Fruit fly (Drosophila melanogaster): Measurements from ENCODE around the gene Prosalpha4.

Gene Prosalpha4

dm6 chrX:16318858-16319557, 42.9 kb downstream of the Prosalpha4 start (continued):
- TF ChIP-seq dsx (GFP tag; optimal IDR thresholded peaks at IDR 0.05; ENCODE audit: poor library complexity, severe bottlenecking), result peak; percentile 49
- peak; percentile 65 for TF ChIP-seq CG31627 (GFP tag; optimal IDR thresholded peaks at IDR 0.05)
- TF ChIP-seq Eip75B (GFP tag; optimal IDR thresholded peaks at IDR 0.05), result peak; percentile 78
- peak; percentile 74 for TF ChIP-seq Ets96B (tag; optimal IDR thresholded peaks at IDR 0.05)
- TF ChIP-seq CG11902 (GFP tag; optimal IDR thresholded peaks at IDR 0.05), result peak; percentile 51
- peak; percentile 57 for TF ChIP-seq fd59A (GFP tag; optimal IDR thresholded peaks at IDR 0.05)
- peak; percentile 78 for TF ChIP-seq CG8119 (GFP tag; IDR thresholded peaks at IDR 0.05)
- peak; percentile 72 for TF ChIP-seq svp (GFP tag)
- peak; percentile 79 for TF ChIP-seq Hr4 (GFP tag; optimal IDR thresholded peaks at IDR 0.05)
- peak; percentile 40 for TF ChIP-seq CG34406 (GFP tag; optimal IDR thresholded peaks at IDR 0.05)
- peak; percentile 95 for TF ChIP-seq Eip78C (GFP tag)
- peak; percentile 87 for TF ChIP-seq vri (GFP tag; optimal IDR thresholded peaks at IDR 0.05)
- peak; percentile 42 for TF ChIP-seq lz (GFP tag; optimal IDR thresholded peaks at IDR 0.05)
- peak; percentile 72 for TF ChIP-seq Lpt (GFP tag; optimal IDR thresholded peaks at IDR 0.05)
- peak; percentile 64 for TF ChIP-seq cyc (GFP tag; optimal IDR thresholded peaks at IDR 0.05)
- TF ChIP-seq topi (GFP tag; optimal IDR thresholded peaks at IDR 0.05), result peak; percentile 66
- TF ChIP-seq Met (GFP tag; optimal IDR thresholded peaks at IDR 0.05), result no peak
- peak; percentile 79 for TF ChIP-seq OdsH (GFP tag; optimal IDR thresholded peaks at IDR 0.05)
- TF ChIP-seq Hr39 (GFP tag; optimal IDR thresholded peaks at IDR 0.05), result peak; percentile 73
- peak; percentile 57 for TF ChIP-seq CG8319 (GFP tag; optimal IDR thresholded peaks at IDR 0.05)
- TF ChIP-seq Ets21C (GFP tag; optimal IDR thresholded peaks at IDR 0.05), result peak; percentile 50
- TF ChIP-seq CG10669 (GFP tag; optimal IDR thresholded peaks at IDR 0.05), result peak; percentile 82
- no peak for TF ChIP-seq Blimp-1 (GFP tag; optimal IDR thresholded peaks at IDR 0.05)
- peak; percentile 75 for TF ChIP-seq CG15336 (GFP tag; IDR thresholded peaks at IDR 0.05)
- peak; percentile 71 for TF ChIP-seq Sox14 (GFP tag; optimal IDR thresholded peaks at IDR 0.05)

DNA sequence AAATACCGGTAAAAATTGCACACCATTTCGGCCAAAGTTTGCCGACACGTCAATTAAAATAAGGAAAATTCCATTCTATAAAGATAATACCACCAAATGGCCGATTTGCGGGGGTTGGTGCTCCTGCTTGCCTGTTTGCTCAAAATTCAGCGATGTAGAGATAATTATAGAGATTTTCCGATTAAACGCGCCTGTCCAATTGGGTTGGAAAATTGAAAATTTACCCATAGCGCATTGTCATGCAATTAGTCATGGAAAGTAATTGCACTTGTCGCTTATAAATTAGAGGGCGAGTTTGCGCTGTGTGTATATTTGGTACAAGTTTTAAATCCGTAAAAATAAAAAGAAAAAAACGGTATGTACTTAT, 43.5 kb downstream of the Prosalpha4 start:
- TF ChIP-seq CG34406 (GFP tag; optimal IDR thresholded peaks at IDR 0.05) (no peak), CG1621 (tag; optimal IDR thresholded peaks at IDR 0.05) (no peak), Smox (GFP tag; optimal IDR thresholded peaks at IDR 0.05) (no peak)

DNA sequence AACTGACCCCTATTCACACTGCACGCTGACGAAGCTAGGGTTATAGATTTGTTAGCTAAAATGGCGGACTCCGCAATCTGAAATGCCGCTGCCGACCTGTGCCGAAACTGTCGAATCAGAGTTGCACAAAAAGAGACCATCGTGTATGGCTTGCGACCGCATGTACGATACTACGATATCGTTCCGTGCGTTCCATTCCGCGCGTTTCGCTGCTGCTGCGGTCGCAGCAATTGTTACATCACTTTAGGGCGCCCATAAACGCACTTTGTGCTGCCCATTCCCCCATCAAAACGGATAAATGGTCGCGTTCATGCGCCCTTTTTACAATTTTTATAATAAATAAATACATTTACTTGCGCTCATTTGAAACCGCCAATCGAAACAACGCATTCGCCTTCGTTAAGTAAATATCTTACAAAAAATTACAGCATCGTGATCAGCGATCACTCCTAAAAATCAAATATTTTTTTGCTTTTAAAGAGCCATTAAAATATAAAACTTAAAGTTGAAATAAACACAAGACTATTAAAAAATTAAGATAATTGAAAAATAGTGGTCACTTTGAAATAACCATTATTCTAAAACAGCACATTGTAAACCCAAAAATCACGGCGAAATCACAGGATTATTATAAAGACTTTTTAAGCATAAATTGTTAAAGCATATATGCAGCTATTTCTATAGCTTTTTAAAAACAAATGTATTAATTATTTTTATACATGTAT, 44.3 kb downstream of the Prosalpha4 start, which contains the start of gene Cyp1:
Cyp1 (minus strand) TSS at position 174 of the 725 bp plus-strand sequence.
- no peak for TF ChIP-seq Hr39 (GFP tag; optimal IDR thresholded peaks at IDR 0.05)
- peak; percentile 52 for TF ChIP-seq CG1621 (tag; optimal IDR thresholded peaks at IDR 0.05)
- TF ChIP-seq Sox14 (GFP tag; optimal IDR thresholded peaks at IDR 0.05), result peak; percentile 17
- peak; percentile 33 for TF ChIP-seq CG6808 (GFP tag; optimal IDR thresholded peaks at IDR 0.05)
- no peak for TF ChIP-seq esn (GFP tag; optimal IDR thresholded peaks at IDR 0.05)
- TF ChIP-seq CG10669 (GFP tag; optimal IDR thresholded peaks at IDR 0.05), result no peak
- TF ChIP-seq Eip75B (GFP tag; optimal IDR thresholded peaks at IDR 0.05), result no peak
- TF ChIP-seq CG31627 (GFP tag; optimal IDR thresholded peaks at IDR 0.05), result no peak
- TF ChIP-seq Ets21C (GFP tag; optimal IDR thresholded peaks at IDR 0.05), result no peak
- TF ChIP-seq Sox102F (GFP tag; optimal IDR thresholded peaks at IDR 0.05), result no peak
- no peak for TF ChIP-seq CG16779 (tag; optimal IDR thresholded peaks at IDR 0.05)
- peak; percentile 16 for TF ChIP-seq CG15336 (GFP tag; IDR thresholded peaks at IDR 0.05)
- peak; percentile 32 for TF ChIP-seq topi (GFP tag; optimal IDR thresholded peaks at IDR 0.05)
- no peak for TF ChIP-seq acj6 (GFP tag; optimal IDR thresholded peaks at IDR 0.05)
- TF ChIP-seq Met (GFP tag; optimal IDR thresholded peaks at IDR 0.05), result no peak
- TF ChIP-seq eg (GFP tag; IDR thresholded peaks at IDR 0.05), result no peak; the same call in 2 of the 3 replicates
- no peak for TF ChIP-seq CG11762 (GFP tag; optimal IDR thresholded peaks at IDR 0.05; ENCODE audit: insufficient read depth)
- TF ChIP-seq salr (GFP tag; optimal IDR thresholded peaks at IDR 0.05), result no peak
- TF ChIP-seq CG6792 (GFP tag; optimal IDR thresholded peaks at IDR 0.05), result no peak
- peak; percentile 22; the same call in 1 of the 2 replicates for TF ChIP-seq CG11294 (GFP tag; IDR thresholded peaks at IDR 0.05)
- no peak for TF ChIP-seq CG6276 (GFP tag; optimal IDR thresholded peaks at IDR 0.05)
- peak; percentile 13 for TF ChIP-seq CG11902 (GFP tag; optimal IDR thresholded peaks at IDR 0.05)
- TF ChIP-seq Lpt (GFP tag; optimal IDR thresholded peaks at IDR 0.05), result peak; percentile 2
- no peak for TF ChIP-seq CG32006 (GFP tag; optimal IDR thresholded peaks at IDR 0.05)
- TF ChIP-seq Eip78C (GFP tag), result peak; percentile 76
- TF ChIP-seq spab (GFP tag; optimal IDR thresholded peaks at IDR 0.05), result no peak
- peak; percentile 12 for TF ChIP-seq CG6854 (GFP tag; optimal IDR thresholded peaks at IDR 0.05)
- no peak for TF ChIP-seq CG8319 (GFP tag; optimal IDR thresholded peaks at IDR 0.05)
- no peak for TF ChIP-seq ss (GFP tag; optimal IDR thresholded peaks at IDR 0.05)
- TF ChIP-seq fkh (GFP tag; optimal IDR thresholded peaks at IDR 0.05), result no peak
- no peak for TF ChIP-seq fd85E (GFP tag; optimal IDR thresholded peaks at IDR 0.05)

Measured in whole organism, prepupa.